Worm (Caenorhabditis elegans) whole organism, L2 larva: ENCODE measurements around the gene zmp-1.

Source experiments
- C34F6.9 ChIP-seq: fragments of 150-350 bp; optimal IDR thresholded peaks from 2 replicates; lab custom pipeline; 2014; ENCODE audit warnings: missing biosample characterization, missing genetic modification characterization
- F13H6.1 ChIP-seq: sonication (generic microtip); optimal IDR thresholded peaks from 2 replicates; lab custom pipeline; 2016; ENCODE audit warnings: missing genetic modification characterization, missing compliant biosample characterization
- R02D3.7 ChIP-seq: fragments of 150-350 bp; optimal IDR thresholded peaks from 2 replicates; lab custom pipeline; 2014; ENCODE audit warnings: missing biosample characterization, missing genetic modification characterization
- Y55F3AM.14 ChIP-seq: fragments of 200-800 bp; sonication (Bioruptor generic); optimal IDR thresholded peaks from 2 replicates; lab custom pipeline; 2018; ENCODE audit warnings: mild to moderate bottlenecking, missing genetic modification characterization, missing compliant biosample characterization
- ZK546.5 ChIP-seq: sonication (generic microtip); optimal IDR thresholded peaks from 2 replicates; lab custom pipeline; 2017; ENCODE audit warnings: missing biosample characterization, missing genetic modification characterization
- alr-1 ChIP-seq: fragments of 150-350 bp; optimal IDR thresholded peaks from 2 replicates; lab custom pipeline; 2014; ENCODE audit warnings: missing biosample characterization, missing genetic modification characterization
- aly-2 ChIP-seq: fragments of 150-350 bp; optimal IDR thresholded peaks from 2 replicates; lab custom pipeline; 2014; ENCODE audit warnings: missing biosample characterization, missing genetic modification characterization
- ama-1 ChIP-seq: fragments of 150-350 bp; optimal IDR thresholded peaks from 2 replicates; lab custom pipeline; 2018; ENCODE audit warnings: inconsistent platforms
- blmp-1 ChIP-seq: sonication (generic microtip); optimal IDR thresholded peaks from 2 replicates; lab custom pipeline; 2017; ENCODE audit warnings: missing genetic modification characterization, mild to moderate bottlenecking, missing compliant biosample characterization, antibody characterized with exemption, moderate library complexity; ENCODE audit not compliant: insufficient read depth
- ceh-16 ChIP-seq: fragments of 150-350 bp; optimal IDR thresholded peaks from 2 replicates; lab custom pipeline; 2014; ENCODE audit warnings: missing biosample characterization, missing genetic modification characterization
- ceh-82 ChIP-seq: fragments of 150-350 bp; optimal IDR thresholded peaks from 2 replicates; lab custom pipeline; 2014; ENCODE audit warnings: missing biosample characterization, missing genetic modification characterization
- crh-2 ChIP-seq: sonication (generic microtip); optimal IDR thresholded peaks from 2 replicates; lab custom pipeline; 2017; ENCODE audit warnings: missing biosample characterization, missing genetic modification characterization
- dmd-4 ChIP-seq: sonication (generic microtip); optimal IDR thresholded peaks from 2 replicates; lab custom pipeline; 2017; ENCODE audit warnings: missing biosample characterization, missing genetic modification characterization
- egl-27 ChIP-seq: sonication (generic microtip); optimal IDR thresholded peaks from 3 replicates; lab custom pipeline; 2017; ENCODE audit warnings: missing biosample characterization, missing genetic modification reagents, missing genetic modification characterization
- elt-1 ChIP-seq: fragments of 150-350 bp; optimal IDR thresholded peaks from 2 replicates; lab custom pipeline; 2014; ENCODE audit warnings: missing biosample characterization, missing genetic modification characterization
- elt-3 ChIP-seq: sonication (generic microtip); optimal IDR thresholded peaks from 2 replicates; lab custom pipeline; 2017; ENCODE audit warnings: missing biosample characterization, missing genetic modification characterization
- fos-1 ChIP-seq: fragments of 150-350 bp; optimal IDR thresholded peaks from 2 replicates; lab custom pipeline; 2014; ENCODE audit warnings: missing biosample characterization, missing genetic modification characterization
- gmeb-1 ChIP-seq: fragments of 150-350 bp; optimal IDR thresholded peaks from 2 replicates; lab custom pipeline; 2014; ENCODE audit warnings: missing biosample characterization, missing genetic modification characterization
- lin-11 ChIP-seq: fragments of 150-350 bp; sonication (generic microtip); optimal IDR thresholded peaks from 2 replicates; lab custom pipeline; 2014; ENCODE audit warnings: missing biosample characterization, missing genetic modification characterization, inconsistent platforms, mixed read lengths
- lin-13 ChIP-seq: fragments of 150-350 bp; optimal IDR thresholded peaks from 2 replicates; lab custom pipeline; 2014; ENCODE audit warnings: missing biosample characterization, missing genetic modification reagents, missing genetic modification characterization
- lin-39 ChIP-seq: fragments of 150-350 bp; optimal IDR thresholded peaks from 2 replicates; lab custom pipeline; 2014; ENCODE audit warnings: missing biosample characterization, missing genetic modification reagents, missing genetic modification characterization
- lsy-2 ChIP-seq, 2 experiments: fragments of 150-350 bp in 1 of 2; sonication (generic microtip) in 1 of 2; optimal IDR thresholded peaks; 2 replicates each; lab custom pipeline; 2014 to 2017; ENCODE audit warnings: missing biosample characterization in 2 of 2, missing genetic modification characterization in 2 of 2
- mab-5 ChIP-seq: fragments of 150-350 bp; optimal IDR thresholded peaks from 2 replicates; lab custom pipeline; 2014; ENCODE audit warnings: missing biosample characterization, missing genetic modification characterization
- mbf-1 ChIP-seq: sonication (generic microtip); optimal IDR thresholded peaks from 2 replicates; lab custom pipeline; 2017; ENCODE audit warnings: missing biosample characterization, missing genetic modification characterization
- mdl-1 ChIP-seq, 2 experiments: fragments of 150-350 bp in 1 of 2; sonication (generic microtip) in 1 of 2; optimal IDR thresholded peaks; 2 replicates each; lab custom pipeline; 2017; ENCODE audit warnings: missing biosample characterization in 2 of 2, missing genetic modification characterization in 2 of 2
- nhr-10 ChIP-seq: sonication (generic microtip); optimal IDR thresholded peaks from 2 replicates; lab custom pipeline; 2017; ENCODE audit warnings: missing biosample characterization, missing genetic modification characterization
- nhr-11 ChIP-seq: fragments of 150-350 bp; optimal IDR thresholded peaks from 2 replicates; lab custom pipeline; 2014; ENCODE audit warnings: missing biosample characterization, missing genetic modification characterization
- nhr-12 ChIP-seq: fragments of 150-350 bp; optimal IDR thresholded peaks from 2 replicates; lab custom pipeline; 2014; ENCODE audit warnings: missing biosample characterization, missing genetic modification characterization
- nhr-129 ChIP-seq: fragments of 150-350 bp; optimal IDR thresholded peaks from 2 replicates; lab custom pipeline; 2014; ENCODE audit warnings: missing biosample characterization, missing genetic modification characterization
- nhr-21 ChIP-seq: fragments of 150-350 bp; optimal IDR thresholded peaks from 2 replicates; lab custom pipeline; 2014; ENCODE audit warnings: missing biosample characterization, missing genetic modification characterization
- nhr-23 ChIP-seq: fragments of 150-350 bp; optimal IDR thresholded peaks from 2 replicates; lab custom pipeline; 2014; ENCODE audit warnings: missing biosample characterization, missing genetic modification reagents, missing genetic modification characterization
- nhr-237 ChIP-seq: fragments of 150-350 bp; optimal IDR thresholded peaks from 2 replicates; lab custom pipeline; 2014; ENCODE audit warnings: missing biosample characterization, missing genetic modification characterization
- nhr-25 ChIP-seq: fragments of 150-350 bp; sonication (generic microtip); optimal IDR thresholded peaks from 3 replicates; lab custom pipeline; 2014; ENCODE audit warnings: missing biosample characterization, missing genetic modification characterization
- nhr-6 ChIP-seq: fragments of 150-350 bp; optimal IDR thresholded peaks from 2 replicates; lab custom pipeline; 2014; ENCODE audit warnings: missing biosample characterization, missing genetic modification characterization
- nhr-77 ChIP-seq: fragments of 150-350 bp; optimal IDR thresholded peaks from 2 replicates; lab custom pipeline; 2014; ENCODE audit warnings: missing biosample characterization, missing genetic modification characterization
- peb-1 ChIP-seq: fragments of 150-350 bp; optimal IDR thresholded peaks from 2 replicates; lab custom pipeline; 2014; ENCODE audit warnings: missing biosample characterization, missing genetic modification characterization
- sem-4 ChIP-seq: fragments of 150-350 bp; optimal IDR thresholded peaks from 2 replicates; lab custom pipeline; 2014; ENCODE audit warnings: missing biosample characterization, missing genetic modification reagents, missing genetic modification characterization
- skn-1 ChIP-seq: sonication (generic microtip); optimal IDR thresholded peaks from 2 replicates; lab custom pipeline; 2017; ENCODE audit warnings: missing biosample characterization, missing genetic modification characterization
- sma-3 ChIP-seq: sonication (generic microtip); optimal IDR thresholded peaks from 2 replicates; lab custom pipeline; 2016; ENCODE audit warnings: missing genetic modification reagents, missing genetic modification characterization, missing compliant biosample characterization
- sma-9 ChIP-seq, 2 experiments: fragments of 150-350 bp in 1 of 2; sonication (generic microtip) in 1 of 2; optimal IDR thresholded peaks; 2 replicates each; lab custom pipeline; 2014 to 2016; ENCODE audit warnings: missing genetic modification characterization in 2 of 2, mild to moderate bottlenecking in 1 of 2, missing biosample characterization in 1 of 2, missing compliant biosample characterization in 1 of 2, missing genetic modification reagents in 1 of 2, moderate library complexity in 1 of 2
- snpc-4 ChIP-seq: fragments of 150-350 bp; optimal IDR thresholded peaks from 2 replicates; lab custom pipeline; 2014; ENCODE audit warnings: missing biosample characterization, missing genetic modification characterization
- unc-39 ChIP-seq: fragments of 150-350 bp; optimal IDR thresholded peaks from 2 replicates; lab custom pipeline; 2014; ENCODE audit warnings: missing biosample characterization, missing genetic modification characterization
- unc-55 ChIP-seq: fragments of 150-350 bp; sonication (generic microtip); optimal IDR thresholded peaks from 3 replicates; lab custom pipeline; 2014; ENCODE audit warnings: missing biosample characterization, missing genetic modification reagents, missing genetic modification characterization
- unc-62 ChIP-seq: fragments of 150-350 bp; optimal IDR thresholded peaks from 2 replicates; lab custom pipeline; 2014; ENCODE audit warnings: missing biosample characterization, missing genetic modification reagents, missing genetic modification characterization
- zag-1 ChIP-seq: fragments of 150-350 bp; optimal IDR thresholded peaks from 2 replicates; lab custom pipeline; 2014; ENCODE audit warnings: missing biosample characterization, missing genetic modification characterization
- ztf-1 ChIP-seq: fragments of 200-800 bp; sonication (Bioruptor generic); conservative IDR thresholded peaks from 2 replicates; pipeline ENCODE4 v1.3.6; 2022; ENCODE audit warnings: missing genetic modification characterization, missing compliant biosample characterization
- ztf-11 ChIP-seq: sonication (generic microtip); optimal IDR thresholded peaks from 2 replicates; lab custom pipeline; 2017; ENCODE audit warnings: missing biosample characterization, missing genetic modification characterization
- ztf-4 ChIP-seq: fragments of 150-350 bp; optimal IDR thresholded peaks from 2 replicates; lab custom pipeline; 2014; ENCODE audit warnings: missing biosample characterization, missing genetic modification characterization

zmp-1 gene

ce11 chrIII:5919799-5920387, 12.9 kb downstream of the zmp-1 start, which contains the start of the genes tdo-2 and C28H8.2:
tdo-2 (minus strand) TSS chrIII:5919955.
C28H8.2 (plus strand) TSS chrIII:5920322.
- TF ChIP-seq unc-39 (no peak), ZK546.5 (tag; lab: Kevin White, UChicago) (no peak), alr-1 (tag; lab: Kevin White, UChicago) (peak; percentile 16), nhr-21 (peak; percentile 92), mbf-1 (tag; lab: Kevin White, UChicago) (no peak), sma-9 (GFP tag; optimal IDR thresholded peaks at IDR 0.05; lab: Kevin White, UChicago) (peak; percentile 90), sma-9 (tag; optimal IDR thresholded peaks at IDR 0.05; lab: Kevin White, UChicago) (no peak), lin-39 (tag; lab: Kevin White, UChicago) (no peak), nhr-25 (peak; percentile 94), ceh-82 (tag; lab: Kevin White, UChicago) (no peak), crh-2 (peak; percentile 56), dmd-4 (no peak), egl-27 (peak; percentile 69), elt-1 (tag; lab: Kevin White, UChicago) (no peak), lin-13 (GFP tag; lab: Kevin White, UChicago) (no peak), sma-3 (peak; percentile 92), ztf-1 (GFP tag; lab: Robert Waterston, UW) (no peak), sem-4 (tag; lab: Kevin White, UChicago) (no peak), Y55F3AM.14 (peak; percentile 25), mdl-1 (tag; optimal IDR thresholded peaks at IDR 0.05; lab: Kevin White, UChicago) (peak in 1 of 2 experiments; percentile 75), elt-3 (tag; lab: Kevin White, UChicago) (no peak), unc-62 (no peak), nhr-237 (tag; lab: Kevin White, UChicago) (no peak), ceh-16 (tag; lab: Kevin White, UChicago) (no peak), ama-1 (lab: Kevin White, UChicago) (no peak), nhr-129 (tag; lab: Kevin White, UChicago) (peak; percentile 50), gmeb-1 (tag; lab: Kevin White, UChicago) (peak; percentile 55), peb-1 (tag; lab: Kevin White, UChicago) (no peak), R02D3.7 (tag; lab: Kevin White, UChicago) (no peak), zag-1 (no peak), nhr-12 (tag; lab: Kevin White, UChicago) (no peak), ztf-4 (peak; percentile 28), snpc-4 (no peak), nhr-23 (tag; lab: Kevin White, UChicago) (no peak), nhr-77 (no peak), mab-5 (tag; lab: Kevin White, UChicago) (peak; percentile 20), lsy-2 (tag; optimal IDR thresholded peaks at IDR 0.05; lab: Kevin White, UChicago) (peak in 1 of 2 experiments; percentile 55), aly-2 (no peak), unc-55 (GFP tag; lab: Kevin White, UChicago) (no peak), lin-11 (tag; lab: Kevin White, UChicago) (no peak), nhr-6 (tag; lab: Kevin White, UChicago) (peak; percentile 37), F13H6.1 (tag; lab: Kevin White, UChicago) (peak; percentile 14), skn-1 (tag; lab: Kevin White, UChicago) (no peak), blmp-1 (tag; lab: Kevin White, UChicago) (peak; percentile 80), ztf-11 (no peak), C34F6.9 (tag; lab: Kevin White, UChicago) (peak; percentile 8), nhr-10 (no peak), fos-1 (tag; lab: Kevin White, UChicago) (peak; percentile 12), nhr-11 (no peak)
- TF ChIP-seq, all 48 proteins: peak for 19
